Worm (Caenorhabditis elegans) whole organism, L1 larva: ENCODE measurements around the gene Y69A2AR.24.

Source experiments
- F16B12.6 ChIP-seq: fragments of 150-350 bp; optimal IDR thresholded peaks from 2 replicates; lab custom pipeline; 2014; ENCODE audit warnings: missing biosample characterization, missing genetic modification characterization
- alr-1 ChIP-seq: fragments of 200-800 bp; sonication (Bioruptor generic); optimal IDR thresholded peaks from 2 replicates; lab custom pipeline; 2018; ENCODE audit warnings: borderline replicate concordance, mild to moderate bottlenecking, missing genetic modification characterization, missing compliant biosample characterization
- aly-2 ChIP-seq: fragments of 150-350 bp; optimal IDR thresholded peaks from 2 replicates; lab custom pipeline; 2014; ENCODE audit warnings: missing biosample characterization, missing genetic modification characterization
- ceh-8 ChIP-seq: fragments of 200-800 bp; sonication (Bioruptor generic); optimal IDR thresholded peaks from 2 replicates; lab custom pipeline; 2018; ENCODE audit warnings: mild to moderate bottlenecking, missing genetic modification characterization, moderate library complexity, missing compliant biosample characterization
- ceh-82 ChIP-seq, 3 experiments: fragments of 150-350 bp in 1 of 3; sonication (generic microtip) in 2 of 3; optimal IDR thresholded peaks; 2 replicates each; lab custom pipeline; 2014 to 2017; ENCODE audit warnings: missing biosample characterization in 3 of 3, missing genetic modification characterization in 3 of 3
- ceh-88 ChIP-seq: fragments of 200-800 bp; sonication (Bioruptor generic); IDR thresholded peaks from 2 replicates; pipeline ENCODE4 v1.3.6; 2022; ENCODE audit warnings: missing genetic modification characterization, missing compliant biosample characterization
- ceh-90 ChIP-seq: sonication (generic microtip); optimal IDR thresholded peaks from 2 replicates; lab custom pipeline; 2016; ENCODE audit warnings: missing genetic modification characterization, missing compliant biosample characterization
- dsc-1 ChIP-seq: sonication (generic microtip); optimal IDR thresholded peaks from 2 replicates; lab custom pipeline; 2016; ENCODE audit warnings: mild to moderate bottlenecking, missing genetic modification characterization, missing compliant biosample characterization
- efl-1 ChIP-seq, 4 experiments: fragments of 150-350 bp; optimal IDR thresholded peaks in 3 of 4; peaks in 1 of 4; 1 replicate in 1 of 4; 2 replicates in 3 of 4; lab custom pipeline; 2014; ENCODE audit warnings: missing biosample characterization in 2 of 4, missing genetic modification characterization in 2 of 4, missing genetic modification reagents in 2 of 4
- efl-3 ChIP-seq: fragments of 200-800 bp; sonication (Bioruptor generic); optimal IDR thresholded peaks from 2 replicates; lab custom pipeline; 2018; ENCODE audit warnings: mild to moderate bottlenecking, missing genetic modification characterization, missing compliant biosample characterization
- egl-13 ChIP-seq: sonication (generic microtip); optimal IDR thresholded peaks from 2 replicates; lab custom pipeline; 2016; ENCODE audit warnings: missing genotype, missing genetic modification reagents, missing genetic modification characterization, missing compliant biosample characterization
- elt-3 ChIP-seq, 6 experiments: fragments of 150-350 bp in 1 of 6; sonication (generic microtip); optimal IDR thresholded peaks; 2 replicates each; lab custom pipeline; 2017 to 2018; ENCODE audit warnings: missing biosample characterization in 6 of 6, missing genetic modification characterization in 6 of 6, inconsistent platforms in 1 of 6
- ets-5 ChIP-seq: fragments of 200-800 bp; sonication (Bioruptor generic); IDR thresholded peaks from 2 replicates; pipeline ENCODE4 v1.3.6; 2022; ENCODE audit warnings: missing genetic modification characterization, missing compliant biosample characterization
- fkh-10 ChIP-seq: sonication (generic microtip); optimal IDR thresholded peaks from 2 replicates; lab custom pipeline; 2017; ENCODE audit warnings: missing biosample characterization, missing genetic modification reagents, missing genetic modification characterization
- fkh-4 ChIP-seq: sonication (generic microtip); optimal IDR thresholded peaks from 2 replicates; lab custom pipeline; 2016; ENCODE audit warnings: missing compliant biosample characterization, missing genetic modification characterization, borderline replicate concordance
- fkh-8 ChIP-seq: sonication (generic microtip); optimal IDR thresholded peaks from 2 replicates; lab custom pipeline; 2016; ENCODE audit warnings: mild to moderate bottlenecking, missing genetic modification characterization, missing compliant biosample characterization
- fos-1 ChIP-seq: fragments of 150-350 bp; optimal IDR thresholded peaks from 2 replicates; lab custom pipeline; 2014; ENCODE audit warnings: missing biosample characterization, missing genetic modification characterization
- hlh-17 ChIP-seq: fragments of 200-800 bp; sonication (Bioruptor generic); optimal IDR thresholded peaks from 2 replicates; lab custom pipeline; 2018; ENCODE audit warnings: missing genetic modification characterization, mild to moderate bottlenecking, missing compliant biosample characterization, moderate library complexity, borderline replicate concordance
- hpl-2 ChIP-seq: fragments of 150-350 bp; optimal IDR thresholded peaks from 2 replicates; lab custom pipeline; 2014; ENCODE audit warnings: missing biosample characterization, missing genetic modification reagents, missing genetic modification characterization
- lin-13 ChIP-seq: fragments of 150-350 bp; optimal IDR thresholded peaks from 2 replicates; lab custom pipeline; 2014; ENCODE audit warnings: missing biosample characterization, missing genetic modification reagents, missing genetic modification characterization
- lin-15B ChIP-seq: fragments of 150-350 bp; sonication (generic microtip); optimal IDR thresholded peaks from 3 replicates; lab custom pipeline; 2014; ENCODE audit warnings: missing biosample characterization, missing genetic modification characterization
- lin-35 ChIP-seq, 2 experiments: fragments of 150-350 bp; optimal IDR thresholded peaks; 2 replicates each; lab custom pipeline; 2014; ENCODE audit warnings: missing biosample characterization in 2 of 2, missing genetic modification characterization in 2 of 2, missing genetic modification reagents in 2 of 2
- lsy-2 ChIP-seq, 2 experiments: fragments of 150-350 bp; optimal IDR thresholded peaks; 2 replicates each; lab custom pipeline; 2014; ENCODE audit warnings: missing biosample characterization in 2 of 2, missing genetic modification characterization in 2 of 2
- mab-9 ChIP-seq: fragments of 200-800 bp; sonication (Bioruptor generic); IDR thresholded peaks from 2 replicates; pipeline ENCODE4 v1.3.6; 2022; ENCODE audit warnings: missing genetic modification reagents, missing genetic modification characterization, missing compliant biosample characterization
- mef-2 ChIP-seq: fragments of 150-350 bp; optimal IDR thresholded peaks from 2 replicates; lab custom pipeline; 2014; ENCODE audit warnings: missing biosample characterization, missing genetic modification characterization
- nhr-11 ChIP-seq: fragments of 150-350 bp; optimal IDR thresholded peaks from 2 replicates; lab custom pipeline; 2014; ENCODE audit warnings: missing biosample characterization, missing genetic modification characterization
- nhr-12 ChIP-seq: sonication (generic microtip); optimal IDR thresholded peaks from 2 replicates; lab custom pipeline; 2017; ENCODE audit warnings: missing biosample characterization, missing genetic modification characterization
- nhr-47 ChIP-seq: sonication (generic microtip); optimal IDR thresholded peaks from 2 replicates; lab custom pipeline; 2016; ENCODE audit warnings: mild to moderate bottlenecking, missing genetic modification characterization, moderate library complexity, missing compliant biosample characterization
- nhr-84 ChIP-seq: sonication (generic microtip); optimal IDR thresholded peaks from 2 replicates; lab custom pipeline; 2017; ENCODE audit warnings: missing biosample characterization, missing genetic modification characterization
- nhr-85 ChIP-seq: sonication (generic microtip); peaks from one replicate; lab custom pipeline; 2016; ENCODE audit warnings: missing genetic modification characterization, inconsistent platforms, missing compliant biosample characterization
- rnt-1 ChIP-seq: sonication (generic microtip); optimal IDR thresholded peaks from 2 replicates; lab custom pipeline; 2016; ENCODE audit warnings: mild to moderate bottlenecking, missing genetic modification characterization, moderate library complexity, missing compliant biosample characterization
- snpc-4 ChIP-seq: fragments of 150-350 bp; optimal IDR thresholded peaks from 2 replicates; lab custom pipeline; 2014; ENCODE audit warnings: missing biosample characterization, missing genetic modification characterization
- snu-23 ChIP-seq: sonication (generic microtip); optimal IDR thresholded peaks from 2 replicates; lab custom pipeline; 2016; ENCODE audit warnings: missing genetic modification characterization, missing compliant biosample characterization
- sox-4 ChIP-seq: sonication (generic microtip); optimal IDR thresholded peaks from 2 replicates; lab custom pipeline; 2016; ENCODE audit warnings: missing genetic modification characterization, missing compliant biosample characterization
- sup-37 ChIP-seq: fragments of 200-800 bp; sonication (Bioruptor generic); optimal IDR thresholded peaks from 2 replicates; lab custom pipeline; 2018; ENCODE audit warnings: mild to moderate bottlenecking, missing genetic modification characterization, missing compliant biosample characterization
- swsn-7 ChIP-seq: sonication (generic microtip); optimal IDR thresholded peaks from 2 replicates; lab custom pipeline; 2016; ENCODE audit warnings: missing genetic modification characterization, missing compliant biosample characterization
- tbx-2 ChIP-seq: sonication (generic microtip); optimal IDR thresholded peaks from 2 replicates; lab custom pipeline; 2016; ENCODE audit warnings: missing genetic modification characterization, missing compliant biosample characterization
- unc-130 ChIP-seq: fragments of 150-350 bp; optimal IDR thresholded peaks from 2 replicates; lab custom pipeline; 2017; ENCODE audit warnings: missing biosample characterization, missing genetic modification characterization, inconsistent platforms
- unc-86 ChIP-seq: sonication (generic microtip); optimal IDR thresholded peaks from 2 replicates; lab custom pipeline; 2016; ENCODE audit warnings: missing genetic modification characterization, missing compliant biosample characterization
- xbp-1 ChIP-seq: sonication (generic microtip); optimal IDR thresholded peaks from 2 replicates; lab custom pipeline; 2016; ENCODE audit warnings: missing genetic modification characterization, missing compliant biosample characterization
- ztf-11 ChIP-seq, 2 experiments: sonication (generic microtip); optimal IDR thresholded peaks; 2 replicates each; lab custom pipeline; 2016 to 2017; ENCODE audit warnings: missing genetic modification characterization in 2 of 2, missing biosample characterization in 1 of 2, missing compliant biosample characterization in 1 of 2

Gene Y69A2AR.24

DNA sequence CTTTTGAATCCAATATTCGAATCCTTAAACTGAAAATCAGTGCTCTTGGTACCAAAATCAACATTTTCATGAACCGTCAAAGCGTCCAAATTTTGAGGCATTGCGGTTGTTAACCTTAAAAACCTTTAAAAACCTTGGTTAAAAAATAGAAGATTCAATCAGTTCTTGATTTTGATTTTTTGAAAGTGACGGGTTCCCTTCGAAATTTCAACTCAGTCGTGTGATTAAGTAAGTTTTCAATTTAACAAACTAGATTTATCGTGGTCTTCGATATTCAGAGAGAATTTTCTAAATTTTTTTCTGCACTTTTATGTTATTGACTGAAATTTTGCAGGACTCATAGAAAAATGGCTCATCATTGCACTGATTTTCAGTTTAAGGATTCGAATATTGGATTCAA, 4.4 kb upstream of the Y69A2AR.24 start, which contains the start of the genes Y69A2AR.25 and Y69A2AR.12:
Y69A2AR.25 (minus strand) TSS at position 101 of the 400 bp plus-strand sequence.
Y69A2AR.12 (plus strand) TSS at position 348 of the 400 bp plus-strand sequence.
- no peak for TF ChIP-seq aly-2
- no peak for TF ChIP-seq ztf-11 (tag; optimal IDR thresholded peaks at IDR 0.05; lab: Kevin White, UChicago)
- TF ChIP-seq lsy-2 (tag; optimal IDR thresholded peaks at IDR 0.05; lab: Kevin White, UChicago) = no peak
- TF ChIP-seq nhr-11 = no peak
- TF ChIP-seq alr-1 (tag; lab: Kevin White, UChicago) = no peak
- no peak for TF ChIP-seq tbx-2 (tag; lab: Kevin White, UChicago)
- TF ChIP-seq sup-37 (GFP tag; lab: Kevin White, UChicago) = no peak
- no peak for TF ChIP-seq lin-13 (GFP tag; lab: Kevin White, UChicago)
- no peak for TF ChIP-seq mab-9 (GFP tag; lab: Robert Waterston, UW)
- TF ChIP-seq unc-130 (tag; lab: Kevin White, UChicago) = no peak
- no peak for TF ChIP-seq hpl-2

- no peak for TF ChIP-seq ceh-88
- TF ChIP-seq unc-130 (tag; lab: Kevin White, UChicago) = no peak
- TF ChIP-seq mef-2 (tag; lab: Kevin White, UChicago) = no peak
- TF ChIP-seq xbp-1 (tag; lab: Kevin White, UChicago) = no peak
- TF ChIP-seq nhr-47 (tag; lab: Kevin White, UChicago) = no peak
- TF ChIP-seq lin-13 (GFP tag; lab: Kevin White, UChicago) = no peak
- TF ChIP-seq efl-1 (optimal IDR thresholded peaks at IDR 0.05; lab: Kevin White, UChicago) = no peak
- no peak for TF ChIP-seq efl-1 (GFP tag; optimal IDR thresholded peaks at IDR 0.05 in 1 of 2; lab: Kevin White, UChicago)
- no peak for TF ChIP-seq ceh-90 (tag; lab: Kevin White, UChicago)
- no peak for TF ChIP-seq elt-3 (tag; optimal IDR thresholded peaks at IDR 0.05; lab: Kevin White, UChicago)
- no peak for TF ChIP-seq snu-23 (GFP tag; lab: Kevin White, UChicago)
- no peak for TF ChIP-seq fos-1 (tag; lab: Kevin White, UChicago)
- no peak for TF ChIP-seq unc-86 (tag; lab: Kevin White, UChicago)
- TF ChIP-seq fkh-8 = no peak
- TF ChIP-seq snpc-4 = no peak
- TF ChIP-seq nhr-85 = no peak
- TF ChIP-seq dsc-1 (tag; lab: Kevin White, UChicago) = no peak
- TF ChIP-seq F16B12.6 = no peak
- no peak for TF ChIP-seq hlh-17 (GFP tag; lab: Kevin White, UChicago)
- TF ChIP-seq egl-13 (tag; lab: Kevin White, UChicago) = no peak
- TF ChIP-seq fkh-4 (tag; lab: Kevin White, UChicago) = no peak
These were observed 1.8 kb downstream of the Y69A2AR.24 start, which contains the start of gene Y69A2AR.50 for ce11 chrIV:2562071-2562470. TSS of gene Y69A2AR.50 (plus strand) at chrIV:2562371.

DNA sequence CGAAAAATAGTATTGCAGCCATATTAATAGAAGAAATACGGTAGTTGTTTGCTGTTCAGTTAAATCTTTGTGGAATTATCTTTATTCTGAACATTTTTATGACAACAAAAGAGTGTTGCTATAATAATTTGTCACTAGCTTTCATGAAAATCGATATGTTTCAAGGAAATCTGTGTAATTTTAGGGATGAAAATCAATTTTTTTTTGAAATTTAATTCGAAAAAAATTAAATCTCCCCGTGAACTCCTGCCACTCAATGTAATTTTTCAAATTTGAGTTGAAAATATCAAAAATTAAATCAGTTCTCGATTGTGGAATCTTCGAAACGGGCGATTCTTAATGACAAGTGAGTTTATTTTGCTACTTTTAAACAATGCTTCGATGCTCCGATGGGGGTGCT, 2.5 kb downstream of the Y69A2AR.24 start, which contains the start of gene Y69A2AR.46:
Y69A2AR.46 (plus strand) TSS at position 301 of the 400 bp plus-strand sequence.
- no peak for TF ChIP-seq swsn-7 (tag; lab: Kevin White, UChicago)
- TF ChIP-seq nhr-84 = no peak
- no peak for TF ChIP-seq elt-3 (tag; optimal IDR thresholded peaks at IDR 0.05; lab: Kevin White, UChicago)
- no peak for TF ChIP-seq sox-4
- no peak for TF ChIP-seq F16B12.6
- no peak for TF ChIP-seq ceh-82 (tag; optimal IDR thresholded peaks at IDR 0.05; lab: Kevin White, UChicago)
- TF ChIP-seq lin-15B (tag; lab: Kevin White, UChicago) = no peak
- no peak for TF ChIP-seq lsy-2 (tag; optimal IDR thresholded peaks at IDR 0.05; lab: Kevin White, UChicago)
- no peak for TF ChIP-seq nhr-47 (tag; lab: Kevin White, UChicago)
- no peak for TF ChIP-seq alr-1 (tag; lab: Kevin White, UChicago)
- no peak for TF ChIP-seq sup-37 (GFP tag; lab: Kevin White, UChicago)
- no peak for TF ChIP-seq efl-1 (optimal IDR thresholded peaks at IDR 0.05; lab: Kevin White, UChicago)
- no peak for TF ChIP-seq efl-1 (GFP tag; optimal IDR thresholded peaks at IDR 0.05 in 1 of 2; lab: Kevin White, UChicago)
- TF ChIP-seq, all 84 proteins: peak for 0

ce11 chrIV:2556211-2556610, 7.7 kb downstream of the Y69A2AR.24 start:
- TF ChIP-seq rnt-1 (tag; lab: Kevin White, UChicago) = no peak
- no peak for TF ChIP-seq fos-1 (tag; lab: Kevin White, UChicago)
- TF ChIP-seq dsc-1 (tag; lab: Kevin White, UChicago) = no peak
- TF ChIP-seq swsn-7 (tag; lab: Kevin White, UChicago) = no peak
- no peak for TF ChIP-seq sup-37 (GFP tag; lab: Kevin White, UChicago)
- no peak for TF ChIP-seq nhr-47 (tag; lab: Kevin White, UChicago)
- TF ChIP-seq ceh-90 (tag; lab: Kevin White, UChicago) = no peak
- TF ChIP-seq lin-35 (GFP tag; optimal IDR thresholded peaks at IDR 0.05; lab: Kevin White, UChicago) = no peak
- no peak for TF ChIP-seq efl-3
- no peak for TF ChIP-seq nhr-12 (tag; lab: Kevin White, UChicago)
- no peak for TF ChIP-seq fkh-4 (tag; lab: Kevin White, UChicago)
- TF ChIP-seq nhr-11 = no peak
- no peak for TF ChIP-seq fkh-10 (GFP tag; lab: Kevin White, UChicago)
- no peak for TF ChIP-seq ets-5
- no peak for TF ChIP-seq ceh-8
